Fruit fly (Drosophila melanogaster) whole organism, wandering third instar larva: ENCODE results near the gene CG14535.

Source experiments
- Abd-B ChIP-seq: fragments of >200 bp; optimal IDR thresholded peaks from 2 replicates; lab custom pipeline; 2017; ENCODE audit warnings: missing biosample characterization, missing genetic modification characterization
- CG32264 ChIP-seq: fragments of 200-800 bp; sonication (Bioruptor generic); optimal IDR thresholded peaks from 2 replicates; lab custom pipeline; 2016; ENCODE audit warnings: missing biosample characterization, missing genetic modification characterization
- CG9705 ChIP-seq: fragments of 200-800 bp; sonication (Bioruptor generic); optimal IDR thresholded peaks from 2 replicates; lab custom pipeline; 2018; ENCODE audit warnings: missing biosample characterization, mild to moderate bottlenecking, missing genetic modification characterization
- CrebA ChIP-seq: fragments of 200-800 bp; sonication (Bioruptor generic); optimal IDR thresholded peaks from 2 replicates; lab custom pipeline; 2016; ENCODE audit warnings: missing biosample characterization, mild to moderate bottlenecking, missing genetic modification characterization, borderline replicate concordance
- Dfd ChIP-seq: fragments of >200 bp; optimal IDR thresholded peaks from 2 replicates; lab custom pipeline; 2017; ENCODE audit warnings: missing biosample characterization, missing genetic modification characterization
- Dif ChIP-seq: fragments of 200-275, 200-300 bp; sonication (Bioruptor generic); optimal IDR thresholded peaks from 2 replicates; lab custom pipeline; 2018; ENCODE audit warnings: missing biosample characterization, missing genetic modification characterization; ENCODE audit not compliant: partially characterized antibody
- GATAd ChIP-seq: sonication (Bioruptor generic); optimal IDR thresholded peaks from 2 replicates; lab custom pipeline; 2016; ENCODE audit warnings: missing biosample characterization, missing genetic modification characterization
- HLH106 ChIP-seq: fragments of 200-800 bp; optimal IDR thresholded peaks from 3 replicates; lab custom pipeline; 2019; ENCODE audit warnings: missing biosample characterization, mild to moderate bottlenecking, missing genetic modification characterization, moderate library complexity
- Hnf4 ChIP-seq: fragments of 200-800 bp; sonication (Bioruptor generic); optimal IDR thresholded peaks from 2 replicates; lab custom pipeline; 2016; ENCODE audit warnings: missing biosample characterization, mild to moderate bottlenecking, missing genetic modification characterization
- Hr78 ChIP-seq: fragments of >200 bp; optimal IDR thresholded peaks from 2 replicates; lab custom pipeline; 2017; ENCODE audit warnings: missing biosample characterization, missing genetic modification characterization
- Hr83 ChIP-seq: fragments of 200-300 bp; sonication (Bioruptor generic); optimal IDR thresholded peaks from 2 replicates; lab custom pipeline; 2016; ENCODE audit warnings: missing biosample characterization, mild to moderate bottlenecking, missing genetic modification characterization, moderate library complexity; ENCODE audit not compliant: poor library complexity, severe bottlenecking
- Jra ChIP-seq: sonication (Bioruptor generic); optimal IDR thresholded peaks from 2 replicates; lab custom pipeline; 2016; ENCODE audit warnings: missing biosample characterization, missing genetic modification characterization
- Mio ChIP-seq: sonication (Bioruptor generic); optimal IDR thresholded peaks from 2 replicates; lab custom pipeline; 2016; ENCODE audit warnings: missing biosample characterization, missing genetic modification characterization
- Myc ChIP-seq: fragments of >200 bp; optimal IDR thresholded peaks from 2 replicates; lab custom pipeline; 2017
- N ChIP-seq: fragments of >200 bp; optimal IDR thresholded peaks from 2 replicates; lab custom pipeline; 2018; ENCODE audit warnings: missing biosample characterization, missing external identifiers, missing genetic modification characterization
- OdsH ChIP-seq: fragments of 200-800 bp; sonication (Bioruptor generic); optimal IDR thresholded peaks from 2 replicates; lab custom pipeline; 2016; ENCODE audit warnings: missing biosample characterization, mild to moderate bottlenecking, missing genetic modification characterization
- Rel ChIP-seq, 2 experiments: fragments of 200-800 bp; sonication (Bioruptor generic) in 1 of 2; optimal IDR thresholded peaks; 2 replicates in 1 of 2; 3 replicates in 1 of 2; lab custom pipeline; 2016 to 2019; ENCODE audit warnings: mild to moderate bottlenecking in 2 of 2, missing biosample characterization in 2 of 2, missing genetic modification characterization in 2 of 2, moderate library complexity in 1 of 2
- Sp1 ChIP-seq: fragments of 200-800 bp; sonication (Bioruptor generic); optimal IDR thresholded peaks from 3 replicates; lab custom pipeline; 2019; ENCODE audit warnings: missing biosample characterization, mild to moderate bottlenecking, missing genetic modification characterization, moderate library complexity
- Vsx2 ChIP-seq: fragments of 200-300, 225-300 bp; sonication (Bioruptor generic); optimal IDR thresholded peaks from 2 replicates; lab custom pipeline; 2018; ENCODE audit warnings: missing biosample characterization, missing genetic modification characterization; ENCODE audit not compliant: partially characterized antibody
- br ChIP-seq: fragments of 200-800 bp; sonication (Bioruptor generic); optimal IDR thresholded peaks from 2 replicates; lab custom pipeline; 2016; ENCODE audit warnings: missing biosample characterization, missing genetic modification characterization
- brk ChIP-seq: fragments of 200-800 bp; sonication (Bioruptor generic); optimal IDR thresholded peaks from 2 replicates; lab custom pipeline; 2016; ENCODE audit warnings: missing biosample characterization, mild to moderate bottlenecking, missing genetic modification characterization
- dl ChIP-seq, 2 experiments: fragments of 175-275, 200-275 bp in 1 of 2; fragments of 200-275 bp in 1 of 2; sonication (Bioruptor generic); optimal IDR thresholded peaks; lab custom pipeline; 2018; ENCODE audit warnings: mild to moderate bottlenecking in 2 of 2, missing biosample characterization in 2 of 2, missing genetic modification characterization in 2 of 2, moderate library complexity in 2 of 2; ENCODE audit not compliant: partially characterized antibody in 2 of 2, insufficient read depth in 1 of 2
- dmrt93B ChIP-seq: fragments of 200-800 bp; sonication (Bioruptor generic); optimal IDR thresholded peaks from 2 replicates; lab custom pipeline; 2018; ENCODE audit warnings: missing biosample characterization, mild to moderate bottlenecking, missing genetic modification characterization
- dsf ChIP-seq: sonication (Bioruptor generic); optimal IDR thresholded peaks from 2 replicates; lab custom pipeline; 2016; ENCODE audit warnings: missing biosample characterization, missing genetic modification characterization, borderline replicate concordance
- ey ChIP-seq: fragments of 200-800 bp; sonication (Bioruptor generic); optimal IDR thresholded peaks from 2 replicates; lab custom pipeline; 2016; ENCODE audit warnings: missing biosample characterization, missing genetic modification characterization
- foxo ChIP-seq, 2 experiments: fragments of 200-800 bp; sonication (Bioruptor generic); optimal IDR thresholded peaks; 2 replicates in 1 of 2; 3 replicates in 1 of 2; lab custom pipeline; 2016 to 2017; ENCODE audit warnings: missing biosample characterization in 2 of 2, missing genetic modification characterization in 2 of 2
- fru ChIP-seq: fragments of 200-800 bp; sonication (Bioruptor generic); optimal IDR thresholded peaks from 3 replicates; lab custom pipeline; 2016; ENCODE audit warnings: missing biosample characterization, mild to moderate bottlenecking, missing genetic modification characterization
- h ChIP-seq: fragments of 200-800 bp; sonication (Bioruptor generic); optimal IDR thresholded peaks from 3 replicates; lab custom pipeline; 2016; ENCODE audit warnings: missing biosample characterization, mild to moderate bottlenecking, missing genetic modification characterization
- jim ChIP-seq: fragments of 175-275, 200-325 bp; sonication (Bioruptor generic); optimal IDR thresholded peaks from 2 replicates; lab custom pipeline; 2016; ENCODE audit warnings: missing biosample characterization, mild to moderate bottlenecking, missing genetic modification characterization
- lola ChIP-seq: fragments of >200 bp; optimal IDR thresholded peaks from 2 replicates; lab custom pipeline; 2017; ENCODE audit warnings: missing biosample characterization, missing genetic modification characterization
- pan ChIP-seq: fragments of >200 bp; optimal IDR thresholded peaks from 2 replicates; lab custom pipeline; 2017
- psq ChIP-seq: fragments of 200-800 bp; sonication (Bioruptor generic); optimal IDR thresholded peaks from 3 replicates; lab custom pipeline; 2017; ENCODE audit warnings: missing biosample characterization, mild to moderate bottlenecking, missing genetic modification characterization, moderate library complexity
- rgr ChIP-seq: fragments of 200-800 bp; sonication (Bioruptor generic); optimal IDR thresholded peaks from 3 replicates; lab custom pipeline; 2016; ENCODE audit warnings: missing biosample characterization, mild to moderate bottlenecking, missing genetic modification characterization
- sage ChIP-seq: fragments of 200-800 bp; sonication (Bioruptor generic); optimal IDR thresholded peaks from 2 replicates; lab custom pipeline; 2016; ENCODE audit warnings: missing biosample characterization, mild to moderate bottlenecking, missing genetic modification characterization
- sv ChIP-seq: fragments of 200-800 bp; sonication (Bioruptor generic); optimal IDR thresholded peaks from 3 replicates; lab custom pipeline; 2016; ENCODE audit warnings: missing biosample characterization, missing genetic modification characterization
- tai ChIP-seq: sonication (Bioruptor generic); optimal IDR thresholded peaks from 2 replicates; lab custom pipeline; 2016; ENCODE audit warnings: missing biosample characterization, missing genetic modification characterization
- usp ChIP-seq: fragments of >200 bp; optimal IDR thresholded peaks from 2 replicates; lab custom pipeline; 2017; ENCODE audit warnings: missing biosample characterization, missing genetic modification characterization
- woc ChIP-seq: sonication (Bioruptor generic); optimal IDR thresholded peaks from 2 replicates; lab custom pipeline; 2016; ENCODE audit warnings: missing biosample characterization, mild to moderate bottlenecking, missing genetic modification characterization

CG14535 gene

dm6 chr2L:7827045-7828004 is 27.9 kb downstream of the CG14535 start, which contains the start of the genes Rack1 and mts:
Rack1 (minus strand) TSS chr2L:7827315.
mts (plus strand) TSS chr2L:7827650.
- no peak for TF ChIP-seq Vsx2 (GFP tag; lab: Kevin White, UChicago)
- TF ChIP-seq psq (GFP tag; lab: Kevin White, UChicago) = peak; percentile 61
- no peak for TF ChIP-seq Hr78 (GFP tag; lab: Kevin White, UChicago)
- no peak for TF ChIP-seq pan
- TF ChIP-seq brk (GFP tag; lab: Kevin White, UChicago) = peak; percentile 67
- TF ChIP-seq CrebA (GFP tag; lab: Kevin White, UChicago) = no peak
- TF ChIP-seq N (GFP tag; lab: Kevin White, UChicago) = no peak
- TF ChIP-seq dsf (GFP tag; lab: Kevin White, UChicago) = peak; percentile 29
- TF ChIP-seq rgr (GFP tag; lab: Kevin White, UChicago) = peak; percentile 92
- TF ChIP-seq sv (GFP tag; lab: Kevin White, UChicago) = peak; percentile 71
- no peak for TF ChIP-seq jim
- TF ChIP-seq HLH106 (tag; lab: Kevin White, UChicago) = peak; percentile 79
- peak; percentile 80 for TF ChIP-seq br
- peak in 1 of 2 experiments; percentile 65 for TF ChIP-seq foxo (GFP tag; optimal IDR thresholded peaks at IDR 0.05; lab: Kevin White, UChicago)
- TF ChIP-seq Hnf4 = peak; percentile 89
- no peak for TF ChIP-seq Abd-B (GFP tag; lab: Kevin White, UChicago)
- no peak for TF ChIP-seq usp
- peak; percentile 98 for TF ChIP-seq Hr83 (GFP tag; lab: Kevin White, UChicago)
- no peak for TF ChIP-seq dl (GFP tag; optimal IDR thresholded peaks at IDR 0.05; lab: Kevin White, UChicago; ENCODE audit: insufficient read depth in 1 of 2, partially characterized antibody in 2 of 2)
- TF ChIP-seq fru (GFP tag; lab: Kevin White, UChicago) = peak; percentile 67
- no peak for TF ChIP-seq GATAd (GFP tag; lab: Kevin White, UChicago)
- TF ChIP-seq CG32264 (GFP tag; lab: Kevin White, UChicago) = peak; percentile 26
- TF ChIP-seq tai (GFP tag; lab: Kevin White, UChicago) = no peak
- no peak for TF ChIP-seq Dfd (GFP tag; lab: Kevin White, UChicago)
- peak; percentile 85 for TF ChIP-seq Sp1
- peak; percentile 83 for TF ChIP-seq CG9705
- peak; percentile 50 for TF ChIP-seq Myc (lab: Kevin White, UChicago)
- TF ChIP-seq Jra (GFP tag; lab: Kevin White, UChicago) = peak; percentile 79
- peak; percentile 81 for TF ChIP-seq h (GFP tag; lab: Kevin White, UChicago)
- TF ChIP-seq Dif (GFP tag; lab: Kevin White, UChicago) = peak; percentile 68
- TF ChIP-seq Mio (GFP tag; lab: Kevin White, UChicago) = peak; percentile 74
- peak; percentile 34 for TF ChIP-seq woc
- peak; percentile 72 for TF ChIP-seq OdsH (GFP tag; lab: Kevin White, UChicago)
- TF ChIP-seq ey (GFP tag; lab: Kevin White, UChicago) = peak; percentile 38
- TF ChIP-seq dmrt93B = peak; percentile 83
- no peak for TF ChIP-seq Rel (GFP tag; optimal IDR thresholded peaks at IDR 0.05; lab: Kevin White, UChicago)
- peak; percentile 62 for TF ChIP-seq Rel (tag; optimal IDR thresholded peaks at IDR 0.05; lab: Kevin White, UChicago)
- peak; percentile 71 for TF ChIP-seq sage (GFP tag; lab: Kevin White, UChicago)
- TF ChIP-seq lola (GFP tag; lab: Kevin White, UChicago) = no peak
- TF ChIP-seq, all 38 proteins: peak for 25
